Worm (Caenorhabditis elegans) whole organism, L4 larva: ENCODE data around the gene F43G6.16.

Experiments used
- F44E2.7 ChIP-seq: fragments of 200-800 bp; sonication (Bioruptor generic); IDR thresholded peaks from 2 replicates; pipeline ENCODE4 v2.1.2; 2022; ENCODE audit warnings: missing genetic modification characterization, missing compliant biosample characterization
- Y5F2A.4 ChIP-seq: fragments of 200-800 bp; sonication (Bioruptor generic); optimal IDR thresholded peaks from 2 replicates; lab custom pipeline; 2018; ENCODE audit warnings: mild to moderate bottlenecking, missing genetic modification characterization, missing compliant biosample characterization
- ZK337.2 ChIP-seq: fragments of 200-800 bp; sonication (Bioruptor generic); IDR thresholded peaks from 2 replicates; pipeline ENCODE4 v1.3.6; 2022; ENCODE audit warnings: missing genetic modification reagents, missing genetic modification characterization, missing compliant biosample characterization
- aha-1 ChIP-seq: fragments of 150-350 bp; peaks from one replicate; lab custom pipeline; 2014; ENCODE audit warnings: missing biosample characterization, missing genetic modification characterization
- ama-1 ChIP-seq: fragments of 150-350 bp; optimal IDR thresholded peaks from 2 replicates; lab custom pipeline; 2014; ENCODE audit warnings: inconsistent platforms, mixed read lengths
- ceh-28 ChIP-seq: fragments of 150-350 bp; optimal IDR thresholded peaks from 2 replicates; lab custom pipeline; 2014; ENCODE audit warnings: missing biosample characterization, missing genetic modification reagents, missing genetic modification characterization
- ceh-32 ChIP-seq: sonication (generic microtip); optimal IDR thresholded peaks from 2 replicates; lab custom pipeline; 2016; ENCODE audit warnings: mild to moderate bottlenecking, missing genetic modification characterization, missing compliant biosample characterization; ENCODE audit not compliant: poor library complexity
- ces-1 ChIP-seq: fragments of 150-350 bp; sonication (generic microtip); optimal IDR thresholded peaks from 4 replicates; lab custom pipeline; 2014; ENCODE audit warnings: missing biosample characterization, missing genetic modification reagents, missing genetic modification characterization
- daf-12 ChIP-seq: fragments of 150-350 bp; optimal IDR thresholded peaks from 2 replicates; lab custom pipeline; 2014; ENCODE audit warnings: missing biosample characterization, missing genetic modification reagents, missing genetic modification characterization
- egl-43 ChIP-seq: fragments of 200-800 bp; sonication (Bioruptor generic); IDR thresholded peaks from 2 replicates; pipeline ENCODE4 v1.3.6; 2022; ENCODE audit warnings: missing genetic modification reagents, missing genetic modification characterization, missing compliant biosample characterization
- fkh-10 ChIP-seq: fragments of 150-350 bp; optimal IDR thresholded peaks from 2 replicates; lab custom pipeline; 2014; ENCODE audit warnings: missing biosample characterization, missing genetic modification reagents, missing genetic modification characterization
- hif-1 ChIP-seq, 2 experiments: sonication (generic microtip); optimal IDR thresholded peaks; 2 replicates each; lab custom pipeline; 2016 to 2017; ENCODE audit warnings: missing compliant biosample characterization in 2 of 2, missing genetic modification characterization in 2 of 2, missing genetic modification reagents in 2 of 2, missing genotype in 2 of 2, mild to moderate bottlenecking in 1 of 2
- hmg-1.1 ChIP-seq: fragments of 200-800 bp; sonication (Bioruptor generic); IDR thresholded peaks from 2 replicates; pipeline ENCODE4 v1.3.6; 2022; ENCODE audit warnings: missing genetic modification reagents, missing genetic modification characterization, missing compliant biosample characterization
- jun-1 ChIP-seq: fragments of 150-350 bp; optimal IDR thresholded peaks from 2 replicates; lab custom pipeline; 2014; ENCODE audit warnings: missing biosample characterization, missing genetic modification reagents, missing genetic modification characterization
- lim-7 ChIP-seq: fragments of 200-800 bp; sonication (Bioruptor generic); IDR thresholded peaks from 2 replicates; pipeline ENCODE4 v1.3.6; 2022; ENCODE audit warnings: missing genetic modification characterization, missing compliant biosample characterization
- lin-13 ChIP-seq: fragments of 150-350 bp; optimal IDR thresholded peaks from 2 replicates; lab custom pipeline; 2014; ENCODE audit warnings: missing biosample characterization, missing genetic modification reagents, missing genetic modification characterization
- lin-38 ChIP-seq: fragments of 200-800 bp; sonication (Bioruptor generic); IDR thresholded peaks from 2 replicates; pipeline ENCODE4 v1.3.6; 2022; ENCODE audit warnings: missing genetic modification reagents, missing genetic modification characterization, missing compliant biosample characterization
- mdl-1 ChIP-seq, 2 experiments: fragments of 150-350 bp in 1 of 2; sonication (generic microtip) in 1 of 2; optimal IDR thresholded peaks; 2 replicates each; lab custom pipeline; 2014 to 2017; ENCODE audit warnings: missing biosample characterization in 2 of 2, missing genetic modification characterization in 2 of 2
- mdt-29 ChIP-seq: fragments of 200-800 bp; sonication (Bioruptor generic); IDR thresholded peaks from 2 replicates; pipeline ENCODE4 v1.3.6; 2022; ENCODE audit warnings: missing genetic modification reagents, missing genetic modification characterization, missing compliant biosample characterization
- mep-1 ChIP-seq: fragments of 150-350 bp; sonication (generic microtip); optimal IDR thresholded peaks from 3 replicates; lab custom pipeline; 2014; ENCODE audit warnings: missing biosample characterization, missing genetic modification characterization
- mes-2 ChIP-seq: sonication (generic microtip); optimal IDR thresholded peaks from 2 replicates; lab custom pipeline; 2016; ENCODE audit warnings: missing genotype, mild to moderate bottlenecking, missing genetic modification characterization, missing compliant biosample characterization; ENCODE audit not compliant: poor library complexity, severe bottlenecking
- mxl-2 ChIP-seq: fragments of 200-800 bp; sonication (Bioruptor generic); conservative IDR thresholded peaks from 2 replicates; pipeline ENCODE4 v1.3.6; 2022; ENCODE audit warnings: missing genetic modification reagents, missing genetic modification characterization, missing compliant biosample characterization
- nhr-11 ChIP-seq: fragments of 150-350 bp; optimal IDR thresholded peaks from 2 replicates; lab custom pipeline; 2014; ENCODE audit warnings: missing biosample characterization, missing genetic modification characterization
- nhr-237 ChIP-seq: sonication (generic microtip); optimal IDR thresholded peaks from 2 replicates; lab custom pipeline; 2017; ENCODE audit warnings: missing biosample characterization, missing genetic modification characterization
- nhr-6 ChIP-seq: fragments of 150-350 bp; optimal IDR thresholded peaks from 2 replicates; lab custom pipeline; 2014; ENCODE audit warnings: missing biosample characterization, missing genetic modification characterization
- php-3 ChIP-seq: fragments of 200-800 bp; sonication (Bioruptor generic); IDR thresholded peaks from 2 replicates; pipeline ENCODE4 v1.3.6; 2022; ENCODE audit warnings: missing genetic modification reagents, missing genetic modification characterization, missing compliant biosample characterization
- saeg-2 ChIP-seq: fragments of 200-800 bp; sonication (Bioruptor generic); IDR thresholded peaks from 2 replicates; pipeline ENCODE4 v1.3.6; 2022; ENCODE audit warnings: missing genetic modification reagents, missing genetic modification characterization, missing compliant biosample characterization
- snpc-1.2 ChIP-seq: fragments of 200-800 bp; sonication (Bioruptor generic); IDR thresholded peaks from 2 replicates; pipeline ENCODE4 v1.3.6; 2022; ENCODE audit warnings: missing genetic modification reagents, missing genetic modification characterization, missing compliant biosample characterization
- unc-62 ChIP-seq, 3 experiments: fragments of 150-350 bp in 1 of 3; sonication (generic microtip); optimal IDR thresholded peaks in 2 of 3; peaks in 1 of 3; 1 replicate in 1 of 3; 2 replicates in 2 of 3; lab custom pipeline; 2014 to 2017; ENCODE audit warnings: missing biosample characterization in 3 of 3, missing genetic modification characterization in 3 of 3, missing genetic modification reagents in 3 of 3, missing genotype in 1 of 3
- vab-7 ChIP-seq: fragments of 200-800 bp; sonication (Bioruptor generic); IDR thresholded peaks from 2 replicates; pipeline ENCODE4 v1.3.6; 2022; ENCODE audit warnings: missing genetic modification reagents, missing genetic modification characterization, missing compliant biosample characterization
- zfp-3 ChIP-seq: fragments of 200-800 bp; sonication (Bioruptor generic); conservative IDR thresholded peaks from 2 replicates; pipeline ENCODE4 v1.3.6; 2022; ENCODE audit warnings: missing genetic modification reagents, missing genetic modification characterization, missing compliant biosample characterization

Gene F43G6.16

DNA sequence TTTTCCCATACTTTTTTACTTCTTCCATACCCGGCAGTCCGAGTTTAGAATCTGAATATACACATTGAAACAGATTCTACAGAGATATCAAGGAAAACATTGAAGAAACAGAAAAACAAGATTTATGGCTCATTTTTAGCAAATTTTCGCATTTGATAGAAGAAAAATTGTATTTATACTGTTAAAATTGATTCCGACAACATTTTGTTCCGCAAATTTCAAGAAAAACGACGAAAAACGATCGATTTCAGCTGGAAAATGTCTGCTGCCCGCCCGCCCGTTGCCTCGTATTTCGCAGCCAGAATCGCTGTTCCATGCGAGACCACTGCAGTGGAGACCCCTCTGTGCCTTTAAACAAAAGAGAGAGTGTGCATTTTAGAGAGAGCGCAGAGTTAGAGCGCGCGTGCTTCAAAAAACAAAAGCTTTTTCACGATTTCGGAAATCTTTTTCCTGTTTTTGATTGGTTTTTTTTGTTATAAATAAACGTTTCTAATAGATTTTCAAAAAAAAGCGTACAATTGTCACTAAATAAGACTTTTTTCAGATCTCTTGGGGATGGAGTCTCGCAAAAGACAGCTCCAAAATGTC, 4.4 kb downstream of the F43G6.16 start, which contains the start of the genes patr-1 and dna-2 (continued):
- TF ChIP-seq ceh-28 (tag; lab: Kevin White, UChicago) (no peak), vab-7 (GFP tag; lab: Robert Waterston, UW) (no peak), jun-1 (tag; lab: Kevin White, UChicago) (no peak), daf-12 (no peak), php-3 (GFP tag; lab: Robert Waterston, UW) (no peak), saeg-2 (no peak), mdl-1 (tag; optimal IDR thresholded peaks at IDR 0.05; lab: Kevin White, UChicago) (peak; percentile 23 to 65), mes-2 (tag; lab: Kevin White, UChicago) (peak; percentile 74), ces-1 (no peak), F44E2.7 (GFP tag; lab: Robert Waterston, UW) (no peak), hif-1 (tag; optimal IDR thresholded peaks at IDR 0.05; lab: Kevin White, UChicago) (peak in 1 of 2 experiments; percentile 32), mdt-29 (GFP tag; lab: Robert Waterston, UW) (no peak), mxl-2 (GFP tag; lab: Robert Waterston, UW) (no peak)

DNA sequence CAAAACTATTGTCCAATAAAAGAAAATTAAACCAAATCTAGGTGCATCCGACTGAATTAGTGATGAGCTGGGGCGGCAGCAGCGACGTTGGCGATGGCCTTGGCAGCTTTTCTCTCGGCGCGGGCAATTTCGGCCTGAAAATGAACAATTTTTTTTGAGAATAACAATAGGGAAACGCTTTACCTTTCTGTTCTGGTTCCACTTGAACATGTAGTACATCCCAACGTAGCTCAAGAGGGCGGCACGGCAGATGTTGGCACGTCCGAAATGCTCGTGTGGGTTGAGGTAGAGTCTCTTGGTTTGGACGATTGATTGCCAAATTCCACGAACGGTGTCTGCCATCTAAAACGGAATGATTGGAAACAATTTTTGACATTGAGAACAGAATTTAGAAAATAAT, 8.2 kb downstream of the F43G6.16 start, which contains the start of gene F44E5.1:
F44E5.1 (minus strand) TSS at position 342 of the 400 bp plus-strand sequence.
- TF ChIP-seq lin-38 (GFP tag; lab: Robert Waterston, UW) (peak; percentile 46), snpc-1.2 (GFP tag; lab: Robert Waterston, UW) (no peak), mes-2 (tag; lab: Kevin White, UChicago) (peak; percentile 9), hmg-1.1 (GFP tag; lab: Robert Waterston, UW) (0 out of 2 replicates have a peak, but pooled peaks have one; percentile 11), ama-1 (lab: Kevin White, UChicago) (peak; percentile 86), php-3 (GFP tag; lab: Robert Waterston, UW) (peak; percentile 62; the same call in 1 of the 2 replicates), ZK337.2 (GFP tag; lab: Robert Waterston, UW) (no peak), zfp-3 (GFP tag; lab: Robert Waterston, UW) (peak; percentile 59; the same call in 1 of the 2 replicates)

DNA sequence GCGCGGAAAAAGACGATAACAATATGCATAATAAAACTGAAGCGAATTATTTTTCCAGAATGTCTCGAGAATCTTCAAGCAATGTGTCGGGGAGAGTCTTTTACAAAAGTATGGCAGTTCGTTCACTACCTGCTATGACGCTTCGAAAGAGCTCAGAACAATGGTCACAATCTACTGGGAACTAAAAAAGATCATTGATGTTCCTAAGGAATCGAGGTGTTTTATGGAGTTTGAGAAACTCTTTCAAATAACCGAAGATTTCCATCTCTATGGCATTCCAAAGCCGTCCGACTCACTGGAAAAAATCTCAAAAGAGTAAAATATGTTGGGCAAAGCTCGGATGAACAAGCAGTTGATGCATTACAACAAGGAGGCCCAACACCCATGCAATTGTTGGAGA, 10.1 kb downstream of the F43G6.16 start, which contains the start of gene F44E5.15:
F44E5.15 (plus strand) TSS at position 301 of the 400 bp plus-strand sequence.
- TF ChIP-seq lin-13 (no peak), mep-1 (tag; lab: Kevin White, UChicago) (no peak), snpc-1.2 (GFP tag; lab: Robert Waterston, UW) (no peak), egl-43 (GFP tag; lab: Robert Waterston, UW) (no peak), aha-1 (tag; lab: Kevin White, UChicago) (peak; percentile 20), mdl-1 (tag; optimal IDR thresholded peaks at IDR 0.05; lab: Kevin White, UChicago) (no peak), php-3 (GFP tag; lab: Robert Waterston, UW) (no peak)
- TF ChIP-seq, all 104 proteins: peak for 1

DNA sequence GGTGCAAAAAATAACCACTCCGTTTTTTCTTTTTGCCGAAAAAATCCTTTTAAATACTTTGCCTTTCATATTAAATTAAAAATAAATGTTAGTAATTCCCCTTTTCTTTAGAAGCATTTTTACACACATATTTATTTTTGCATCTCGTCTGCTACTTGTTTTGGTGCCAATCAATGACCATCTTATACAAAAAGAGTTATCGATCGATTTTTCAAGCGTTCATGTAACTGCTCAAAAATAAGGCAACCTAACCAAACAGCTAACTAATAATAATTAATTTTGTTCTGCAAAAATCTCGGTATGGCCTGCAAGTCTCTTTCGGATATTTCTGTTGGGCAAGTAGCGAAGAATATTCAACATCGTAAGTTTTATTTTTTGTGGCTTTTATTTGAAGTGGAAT, 16.0 kb downstream of the F43G6.16 start, which contains the start of gene F44E5.2:
F44E5.2 (plus strand) TSS at position 301 of the 400 bp plus-strand sequence.
- no peak for TF ChIP-seq nhr-11 (tag; lab: Kevin White, UChicago)
- TF ChIP-seq fkh-10 (GFP tag; lab: Kevin White, UChicago), result no peak
- TF ChIP-seq ceh-32, result no peak
- peak in 1 of 2 experiments; percentile 43 for TF ChIP-seq unc-62 (GFP tag; optimal IDR thresholded peaks at IDR 0.05 in 1 of 2; lab: Kevin White, UChicago)
- TF ChIP-seq unc-62 (tag; optimal IDR thresholded peaks at IDR 0.05; lab: Kevin White, UChicago), result no peak
- no peak for TF ChIP-seq Y5F2A.4 (GFP tag; lab: Kevin White, UChicago)
- TF ChIP-seq nhr-6, result no peak
- no peak for TF ChIP-seq nhr-237 (tag; lab: Kevin White, UChicago)
- TF ChIP-seq lim-7 (GFP tag; lab: Robert Waterston, UW), result no peak
